Fruit fly (Drosophila melanogaster): Measurements from ENCODE around the gene Nf-YC.

DNA sequence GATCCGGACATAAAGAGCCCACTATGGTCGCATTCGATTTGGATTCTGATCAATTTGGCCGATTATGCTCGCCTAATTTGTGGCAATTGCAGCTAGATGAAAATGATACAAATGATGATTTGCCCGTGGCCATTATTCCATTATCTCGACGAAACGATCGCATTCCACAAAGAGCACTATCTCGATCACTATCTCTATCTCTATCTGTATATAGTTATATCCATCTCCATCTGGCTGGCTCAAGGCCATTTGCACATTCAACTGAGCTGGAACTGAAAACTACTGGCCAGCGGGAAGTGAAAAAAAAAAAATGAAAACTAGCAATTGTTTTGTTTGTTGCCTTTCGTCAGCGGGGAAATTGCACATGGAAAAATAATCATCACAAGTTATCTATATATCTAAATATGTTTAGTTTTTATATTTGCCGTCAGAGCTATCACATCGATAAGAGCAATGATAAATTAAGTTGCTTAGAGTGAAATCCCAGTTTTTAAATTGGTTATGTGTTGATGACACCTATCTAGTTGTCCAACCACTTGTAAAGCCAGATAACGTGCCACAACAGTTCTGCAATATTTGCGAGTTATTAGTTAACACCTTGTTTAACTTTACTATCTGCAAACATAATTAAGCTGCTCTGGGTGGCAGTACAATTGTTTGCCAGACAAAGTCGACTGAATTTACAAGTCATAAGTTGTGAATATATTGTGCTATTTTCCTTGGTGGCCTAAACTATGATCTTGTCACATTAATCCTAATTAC lies 21.3 kb downstream of the Nf-YC start:
- TF ChIP-seq OdsH (GFP tag; optimal IDR thresholded peaks at IDR 0.05) (no peak), Rel (GFP tag; optimal IDR thresholded peaks at IDR 0.05) (no peak), Rel (tag; optimal IDR thresholded peaks at IDR 0.05) (no peak), h (GFP tag; optimal IDR thresholded peaks at IDR 0.05) (no peak), sage (GFP tag; optimal IDR thresholded peaks at IDR 0.05) (no peak), CG9705 (GFP tag; optimal IDR thresholded peaks at IDR 0.05) (no peak), pan (optimal IDR thresholded peaks at IDR 0.05) (no peak), Dif (GFP tag; optimal IDR thresholded peaks at IDR 0.05; ENCODE audit: partially characterized antibody) (no peak), usp (GFP tag; optimal IDR thresholded peaks at IDR 0.05) (no peak)

Measured in whole organism, wandering third instar larva.